Worm (Caenorhabditis elegans): ENCODE measurements around the gene Y62H9A.15.
A peak's percentile ranks its signal among the peaks of the same experiment; 100 is the strongest.

Y62H9A.15 gene

ce11 chrX:11933547-11933946 is 23.6 kb upstream of the Y62H9A.15 start (continued):
- no peak for TF ChIP-seq nhr-102 (tag; optimal IDR thresholded peaks at IDR 0.05)
- peak; percentile 7 for TF ChIP-seq lir-3 (tag; optimal IDR thresholded peaks at IDR 0.05)
- no peak for TF ChIP-seq skn-1 (tag; optimal IDR thresholded peaks at IDR 0.05)
- TF ChIP-seq nhr-42 (GFP tag; IDR thresholded peaks at IDR 0.05) = no peak
- TF ChIP-seq daf-16 (GFP tag; optimal IDR thresholded peaks at IDR 0.05) = peak in 1 of 2 experiments; percentile 41
- peak; percentile 41 for TF ChIP-seq daf-16 (tag; optimal IDR thresholded peaks at IDR 0.05)

- TF ChIP-seq unc-62 (GFP tag; optimal IDR thresholded peaks at IDR 0.05 in 1 of 2) (no peak), unc-62 (tag; optimal IDR thresholded peaks at IDR 0.05) (no peak), tra-1 (GFP tag; IDR thresholded peaks at IDR 0.05) (no peak), nhr-111 (GFP tag; optimal IDR thresholded peaks at IDR 0.05) (no peak), ZK546.5 (tag; optimal IDR thresholded peaks at IDR 0.05) (no peak), pqm-1 (tag; optimal IDR thresholded peaks at IDR 0.05) (no peak), ceh-32 (tag; optimal IDR thresholded peaks at IDR 0.05; ENCODE audit: poor library complexity) (no peak), nhr-10 (tag; optimal IDR thresholded peaks at IDR 0.05) (no peak), nhr-6 (tag; optimal IDR thresholded peaks at IDR 0.05) (no peak), lin-29 (GFP tag; IDR thresholded peaks at IDR 0.05) (no peak), zip-2 (tag; optimal IDR thresholded peaks at IDR 0.05) (no peak), ces-1 (GFP tag; optimal IDR thresholded peaks at IDR 0.05) (no peak), lin-15B (tag; optimal IDR thresholded peaks at IDR 0.05) (no peak)
Observed at ce11 chrX:11931559-11931958, 21.6 kb upstream of the Y62H9A.15 start, which contains the start of gene dot-1.4. TSS of gene dot-1.4 (minus strand) at chrX:11931659.

- TF ChIP-seq lin-29 (GFP tag; IDR thresholded peaks at IDR 0.05) = no peak
- no peak for TF ChIP-seq nhr-11 (tag; optimal IDR thresholded peaks at IDR 0.05)
- no peak for TF ChIP-seq nhr-76 (tag; optimal IDR thresholded peaks at IDR 0.05)
Observed at ce11 chrX:11927585-11927984, 17.6 kb upstream of the Y62H9A.15 start, which contains the start of gene F55G7.4. TSS of gene F55G7.4 (plus strand) at chrX:11927885.

- TF ChIP-seq hlh-11 (tag; optimal IDR thresholded peaks at IDR 0.05) (peak; percentile 58), daf-16 (GFP tag; optimal IDR thresholded peaks at IDR 0.05) (no peak), daf-16 (tag; optimal IDR thresholded peaks at IDR 0.05) (peak; percentile 75), aly-2 (tag; optimal IDR thresholded peaks at IDR 0.05) (no peak), dve-1 (tag; optimal IDR thresholded peaks at IDR 0.05; ENCODE audit: insufficient read depth) (peak; percentile 51), nhr-76 (tag; optimal IDR thresholded peaks at IDR 0.05) (no peak), nhr-48 (tag; optimal IDR thresholded peaks at IDR 0.05) (peak; percentile 8), dmd-6 (GFP tag; IDR thresholded peaks at IDR 0.05) (peak; percentile 59), pqm-1 (tag; optimal IDR thresholded peaks at IDR 0.05) (peak; percentile 29), ztf-7 (tag; optimal IDR thresholded peaks at IDR 0.05) (no peak), ceh-20 (GFP tag; IDR thresholded peaks at IDR 0.05) (no peak)
Observed at ce11 chrX:11925243-11925642, 15.3 kb upstream of the Y62H9A.15 start.

ce11 chrX:11924158-11924557 is 14.2 kb upstream of the Y62H9A.15 start, which contains the start of gene F55G7.1:
TSS of gene F55G7.1 (plus strand) at chrX:11924433.
- TF ChIP-seq unc-62 (GFP tag; optimal IDR thresholded peaks at IDR 0.05 in 1 of 2) (peak in 1 of 2 experiments; percentile 95), unc-62 (tag; optimal IDR thresholded peaks at IDR 0.05) (no peak), arid-1 (GFP tag; conservative IDR thresholded peaks at IDR 0.05) (no peak), nhr-237 (tag; optimal IDR thresholded peaks at IDR 0.05) (no peak), ceh-32 (tag; optimal IDR thresholded peaks at IDR 0.05; ENCODE audit: poor library complexity) (no peak), madf-5 (GFP tag; IDR thresholded peaks at IDR 0.05) (no peak), hmg-1.1 (GFP tag; IDR thresholded peaks at IDR 0.05) (peak; percentile 86), T26A8.4 (GFP tag; IDR thresholded peaks at IDR 0.05) (no peak), lim-7 (GFP tag; IDR thresholded peaks at IDR 0.05) (no peak), lin-38 (GFP tag; IDR thresholded peaks at IDR 0.05) (no peak), nhr-6 (tag; optimal IDR thresholded peaks at IDR 0.05) (no peak), ceh-20 (GFP tag; IDR thresholded peaks at IDR 0.05) (0 out of 2 replicates have a peak, but pooled peaks have one; percentile 37), nhr-42 (GFP tag; IDR thresholded peaks at IDR 0.05) (peak; percentile 60; the same call in 1 of the 2 replicates), aha-1 (tag) (peak; percentile 97), F44E2.7 (GFP tag; IDR thresholded peaks at IDR 0.05) (no peak), daf-12 (tag; optimal IDR thresholded peaks at IDR 0.05) (no peak), lin-29 (GFP tag; IDR thresholded peaks at IDR 0.05) (no peak), pha-4 (GFP tag; IDR thresholded peaks at IDR 0.05) (no peak; the same call in 1 of the 2 replicates), pha-4 (tag; optimal IDR thresholded peaks at IDR 0.05) (no peak), dpl-1 (GFP tag; optimal IDR thresholded peaks at IDR 0.05) (no peak), mxl-3 (GFP tag; optimal IDR thresholded peaks at IDR 0.05) (peak; percentile 73), nhr-102 (tag; optimal IDR thresholded peaks at IDR 0.05) (peak; percentile 84), Y105C5A.15 (GFP tag; IDR thresholded peaks at IDR 0.05) (no peak), dmd-9 (GFP tag; IDR thresholded peaks at IDR 0.05) (no peak), daf-16 (GFP tag; optimal IDR thresholded peaks at IDR 0.05) (peak in 1 of 2 experiments; percentile 47), daf-16 (tag; optimal IDR thresholded peaks at IDR 0.05) (peak; percentile 50)
